Fruit fly (Drosophila melanogaster) whole organism, pupa: ENCODE data around the gene Nckx30C.

Source experiments
- CG10348 ChIP-seq: fragments of 200-800 bp; sonication (Bioruptor generic); IDR thresholded peaks from 2 replicates; pipeline ENCODE4 v1.3.6; 2022; ENCODE audit warnings: missing biosample characterization, missing genetic modification characterization
- CG12605 ChIP-seq: fragments of 200-800 bp; sonication (Bioruptor generic); IDR thresholded peaks from 2 replicates; pipeline ENCODE4 v1.3.6; 2022; ENCODE audit warnings: missing biosample characterization, missing genetic modification characterization
- CG14655 ChIP-seq: fragments of 200-800 bp; sonication (Bioruptor generic); optimal IDR thresholded peaks from 3 replicates; lab custom pipeline; 2017; ENCODE audit warnings: mild to moderate bottlenecking, missing biosample characterization, missing genetic modification reagents, missing genetic modification characterization
- CG32121 ChIP-seq: fragments of 200-800 bp; sonication (Bioruptor generic); IDR thresholded peaks from 2 replicates; pipeline ENCODE4 v1.3.6; 2022; ENCODE audit warnings: missing biosample characterization, missing genetic modification characterization
- CG34367 ChIP-seq: fragments of 200-800 bp; sonication (Bioruptor generic); optimal IDR thresholded peaks from 2 replicates; lab custom pipeline; 2018; ENCODE audit warnings: missing biosample characterization, mild to moderate bottlenecking, missing genetic modification characterization
- CG8159 ChIP-seq: fragments of 200-800 bp; sonication (Bioruptor generic); optimal IDR thresholded peaks from 3 replicates; lab custom pipeline; 2018; ENCODE audit warnings: missing biosample characterization, mild to moderate bottlenecking, missing genetic modification characterization, moderate library complexity
- CG9948 ChIP-seq: fragments of 200-800 bp; sonication (Bioruptor generic); optimal IDR thresholded peaks from 2 replicates; lab custom pipeline; 2018; ENCODE audit warnings: missing biosample characterization, mild to moderate bottlenecking, missing genetic modification characterization, moderate library complexity
- EcR ChIP-seq: fragments of 200-800 bp; sonication (Bioruptor generic); optimal IDR thresholded peaks from 3 replicates; lab custom pipeline; 2019; ENCODE audit warnings: missing biosample characterization, missing genetic modification characterization, mild to moderate bottlenecking, moderate library complexity, missing genetic modification reagents
- Ets98B ChIP-seq: fragments of 200-800 bp; sonication (Bioruptor generic); IDR thresholded peaks from 2 replicates; pipeline ENCODE4 v1.3.6; 2022; ENCODE audit warnings: missing biosample characterization, missing genetic modification characterization
- Pif1A ChIP-seq: fragments of 200-800 bp; sonication (Bioruptor generic); optimal IDR thresholded peaks from 3 replicates; lab custom pipeline; 2016; ENCODE audit warnings: missing biosample characterization, missing genetic modification characterization
- Pif1B ChIP-seq: fragments of 200-800 bp; sonication (Bioruptor generic); optimal IDR thresholded peaks from 3 replicates; lab custom pipeline; 2016; ENCODE audit warnings: missing biosample characterization, missing genetic modification characterization

dm6 chr2L:9704343-9704742, 42.0 kb downstream of the Nckx30C start:
- TF ChIP-seq EcR (no peak), CG8159 (tag; lab: Kevin White, UChicago) (no peak), CG12605 (GFP tag; lab: Robert Waterston, UW) (no peak), CG9948 (tag; lab: Kevin White, UChicago) (no peak), CG34367 (tag; lab: Kevin White, UChicago) (no peak), CG14655 (GFP tag; lab: Kevin White, UChicago) (no peak), CG32121 (no peak), CG10348 (GFP tag; lab: Robert Waterston, UW) (no peak), Pif1A (GFP tag; lab: Kevin White, UChicago) (no peak), Pif1B (GFP tag; lab: Kevin White, UChicago) (no peak), Ets98B (GFP tag; lab: Robert Waterston, UW) (peak; percentile 4; the same call in 1 of the 2 replicates)
